Fruit fly (Drosophila melanogaster) whole organism: ENCODE results near the gene pho.

Experiments used
- Dll ChIP-seq: fragments of >200 bp; optimal IDR thresholded peaks from 2 replicates; lab custom pipeline; 2017
- EcR ChIP-seq, 2 experiments: fragments of >200 bp; optimal IDR thresholded peaks; 2 replicates each; lab custom pipeline; 2017; ENCODE audit warnings: missing biosample characterization in 2 of 2, missing genetic modification characterization in 2 of 2, missing genetic modification reagents in 2 of 2
- pan ChIP-seq: fragments of >200 bp; optimal IDR thresholded peaks from 2 replicates; lab custom pipeline; 2017

DNA sequence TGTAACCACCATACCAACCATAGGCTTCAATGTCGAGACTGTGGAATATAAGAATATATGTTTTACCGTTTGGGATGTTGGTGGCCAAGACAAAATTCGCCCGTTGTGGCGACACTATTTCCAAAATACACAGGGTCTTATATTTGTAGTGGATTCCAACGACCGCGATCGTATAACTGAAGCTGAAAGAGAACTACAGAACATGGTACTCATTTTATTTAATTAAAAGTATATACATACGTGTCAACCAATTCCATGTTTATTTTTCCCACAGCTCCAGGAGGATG lies 57.0 kb downstream of the pho start:
- TF ChIP-seq Dll (lab: Kevin White, UChicago), result no peak
- TF ChIP-seq pan (lab: Kevin White, UChicago), result no peak
- TF ChIP-seq EcR (GFP tag; optimal IDR thresholded peaks at IDR 0.05; lab: Kevin White, UChicago), result no peak
